Worm (Caenorhabditis elegans) whole organism, L4 larva: ENCODE data around the gene lips-17.

Experiments
- D1046.2 ChIP-seq: fragments of 200-800 bp; sonication (Bioruptor generic); IDR thresholded peaks from 2 replicates; pipeline ENCODE4 v1.3.6; 2022; ENCODE audit warnings: missing genetic modification characterization, missing compliant biosample characterization
- F10B5.3 ChIP-seq: sonication (generic microtip); optimal IDR thresholded peaks from 2 replicates; lab custom pipeline; 2016; ENCODE audit warnings: mild to moderate bottlenecking, missing genetic modification characterization, missing compliant biosample characterization
- F26F4.8 ChIP-seq: fragments of 200-800 bp; sonication (Bioruptor generic); conservative IDR thresholded peaks from 2 replicates; pipeline ENCODE4 v1.3.6; 2022; ENCODE audit warnings: missing genetic modification characterization, missing compliant biosample characterization
- F49E8.2 ChIP-seq: sonication (generic microtip); optimal IDR thresholded peaks from 2 replicates; lab custom pipeline; 2016; ENCODE audit warnings: missing compliant biosample characterization, mild to moderate bottlenecking, missing genetic modification characterization, borderline replicate concordance
- R02D3.7 ChIP-seq: fragments of 150-350 bp; sonication (generic microtip); optimal IDR thresholded peaks from 3 replicates; lab custom pipeline; 2014; ENCODE audit warnings: missing biosample characterization, missing genetic modification characterization
- T20F7.1 ChIP-seq: fragments of 200-800 bp; sonication (Bioruptor generic); optimal IDR thresholded peaks from 2 replicates; lab custom pipeline; 2018; ENCODE audit warnings: mild to moderate bottlenecking, missing genetic modification characterization, missing compliant biosample characterization
- Y75B8A.6 ChIP-seq: fragments of 200-800 bp; sonication (Bioruptor generic); IDR thresholded peaks from 2 replicates; pipeline ENCODE4 v1.3.6; 2022; ENCODE audit warnings: missing genetic modification reagents, missing genetic modification characterization, missing compliant biosample characterization
- aha-1 ChIP-seq: fragments of 150-350 bp; peaks from one replicate; lab custom pipeline; 2014; ENCODE audit warnings: missing biosample characterization, missing genetic modification characterization
- ceh-28 ChIP-seq: fragments of 150-350 bp; optimal IDR thresholded peaks from 2 replicates; lab custom pipeline; 2014; ENCODE audit warnings: missing biosample characterization, missing genetic modification reagents, missing genetic modification characterization
- ceh-62 ChIP-seq: sonication (generic microtip); optimal IDR thresholded peaks from 2 replicates; lab custom pipeline; 2017; ENCODE audit warnings: missing biosample characterization, missing genetic modification characterization
- daf-19 ChIP-seq: fragments of 200-800 bp; sonication (Bioruptor generic); conservative IDR thresholded peaks from 2 replicates; pipeline ENCODE4 v1.3.6; 2022; ENCODE audit warnings: missing genetic modification characterization, missing compliant biosample characterization
- daf-8 ChIP-seq: fragments of 200-800 bp; sonication (Bioruptor generic); IDR thresholded peaks from 2 replicates; pipeline ENCODE4 v1.3.6; 2022; ENCODE audit warnings: missing genetic modification characterization, missing compliant biosample characterization
- dmd-9 ChIP-seq: fragments of 200-800 bp; sonication (Bioruptor generic); IDR thresholded peaks from 2 replicates; pipeline ENCODE4 v1.3.6; 2022; ENCODE audit warnings: missing genetic modification reagents, missing genetic modification characterization, missing compliant biosample characterization
- dpl-1 ChIP-seq: fragments of 150-350 bp; optimal IDR thresholded peaks from 2 replicates; lab custom pipeline; 2014; ENCODE audit warnings: missing biosample characterization, missing genetic modification reagents, missing genetic modification characterization
- dve-1 ChIP-seq: sonication (generic microtip); optimal IDR thresholded peaks from 2 replicates; lab custom pipeline; 2017; ENCODE audit warnings: antibody characterized with exemption, mild to moderate bottlenecking, missing genetic modification characterization, missing compliant biosample characterization; ENCODE audit not compliant: insufficient read depth
- egl-27 ChIP-seq: sonication (generic microtip); optimal IDR thresholded peaks from 3 replicates; lab custom pipeline; 2017; ENCODE audit warnings: missing biosample characterization, missing genetic modification reagents, missing genetic modification characterization
- gei-8 ChIP-seq: fragments of 200-800 bp; sonication (Bioruptor generic); optimal IDR thresholded peaks from 2 replicates; lab custom pipeline; 2018; ENCODE audit warnings: mild to moderate bottlenecking, missing genetic modification characterization, missing compliant biosample characterization
- hlh-11 ChIP-seq: fragments of 200-800 bp; sonication (Bioruptor generic); optimal IDR thresholded peaks from 2 replicates; lab custom pipeline; 2018; ENCODE audit warnings: mild to moderate bottlenecking, missing genetic modification characterization, missing compliant biosample characterization
- hlh-30 ChIP-seq: sonication (generic microtip); optimal IDR thresholded peaks from 2 replicates; lab custom pipeline; 2017; ENCODE audit warnings: antibody characterized with exemption, mild to moderate bottlenecking, missing genetic modification characterization, missing compliant biosample characterization; ENCODE audit not compliant: insufficient read depth
- lin-13 ChIP-seq: fragments of 150-350 bp; optimal IDR thresholded peaks from 2 replicates; lab custom pipeline; 2014; ENCODE audit warnings: missing biosample characterization, missing genetic modification reagents, missing genetic modification characterization
- lin-15B ChIP-seq: fragments of 150-350 bp; sonication (generic microtip); optimal IDR thresholded peaks from 3 replicates; lab custom pipeline; 2014; ENCODE audit warnings: missing biosample characterization, missing genetic modification characterization
- lin-38 ChIP-seq: fragments of 200-800 bp; sonication (Bioruptor generic); IDR thresholded peaks from 2 replicates; pipeline ENCODE4 v1.3.6; 2022; ENCODE audit warnings: missing genetic modification reagents, missing genetic modification characterization, missing compliant biosample characterization
- lin-39 ChIP-seq: fragments of 150-350 bp; optimal IDR thresholded peaks from 2 replicates; lab custom pipeline; 2014; ENCODE audit warnings: missing biosample characterization, missing genetic modification reagents, missing genetic modification characterization
- lir-3 ChIP-seq: sonication (generic microtip); optimal IDR thresholded peaks from 2 replicates; lab custom pipeline; 2016; ENCODE audit warnings: mild to moderate bottlenecking, missing genetic modification characterization, missing compliant biosample characterization
- mxl-2 ChIP-seq: fragments of 200-800 bp; sonication (Bioruptor generic); conservative IDR thresholded peaks from 2 replicates; pipeline ENCODE4 v1.3.6; 2022; ENCODE audit warnings: missing genetic modification reagents, missing genetic modification characterization, missing compliant biosample characterization
- nhr-11 ChIP-seq: fragments of 150-350 bp; optimal IDR thresholded peaks from 2 replicates; lab custom pipeline; 2014; ENCODE audit warnings: missing biosample characterization, missing genetic modification characterization
- nhr-237 ChIP-seq: sonication (generic microtip); optimal IDR thresholded peaks from 2 replicates; lab custom pipeline; 2017; ENCODE audit warnings: missing biosample characterization, missing genetic modification characterization
- nhr-25 ChIP-seq: sonication (generic microtip); optimal IDR thresholded peaks from 2 replicates; lab custom pipeline; 2017; ENCODE audit warnings: missing genetic modification characterization, mild to moderate bottlenecking, missing compliant biosample characterization, antibody characterized with exemption, moderate library complexity, borderline replicate concordance; ENCODE audit not compliant: insufficient read depth
- pha-4 ChIP-seq, 2 experiments: fragments of 150-350 bp in 1 of 2; fragments of 200-800 bp in 1 of 2; sonication (Bioruptor generic) in 1 of 2; IDR thresholded peaks in 1 of 2; optimal IDR thresholded peaks in 1 of 2; 2 replicates each; pipeline versions ENCODE4 v1.3.6 to Lab custom; 2014 to 2022; ENCODE audit warnings: missing genetic modification characterization in 2 of 2, missing genetic modification reagents in 2 of 2, missing biosample characterization in 1 of 2, missing compliant biosample characterization in 1 of 2
- php-3 ChIP-seq: fragments of 200-800 bp; sonication (Bioruptor generic); IDR thresholded peaks from 2 replicates; pipeline ENCODE4 v1.3.6; 2022; ENCODE audit warnings: missing genetic modification reagents, missing genetic modification characterization, missing compliant biosample characterization
- pqm-1 ChIP-seq: sonication (generic microtip); optimal IDR thresholded peaks from 2 replicates; lab custom pipeline; 2017; ENCODE audit warnings: missing biosample characterization, missing genetic modification characterization
- rbr-2 ChIP-seq: sonication (generic microtip); optimal IDR thresholded peaks from 2 replicates; lab custom pipeline; 2016; ENCODE audit warnings: missing genotype, missing genetic modification characterization, missing compliant biosample characterization
- saeg-2 ChIP-seq: fragments of 200-800 bp; sonication (Bioruptor generic); IDR thresholded peaks from 2 replicates; pipeline ENCODE4 v1.3.6; 2022; ENCODE audit warnings: missing genetic modification reagents, missing genetic modification characterization, missing compliant biosample characterization
- set-16 ChIP-seq: fragments of 200-800 bp; sonication (Bioruptor generic); IDR thresholded peaks from 2 replicates; pipeline ENCODE4 v1.3.6; 2022; ENCODE audit warnings: missing genetic modification reagents, missing genetic modification characterization, missing compliant biosample characterization
- skn-1 ChIP-seq: fragments of 150-350 bp; optimal IDR thresholded peaks from 2 replicates; lab custom pipeline; 2014; ENCODE audit warnings: missing biosample characterization, missing genetic modification characterization
- spr-3 ChIP-seq: fragments of 200-800 bp; sonication (Bioruptor generic); optimal IDR thresholded peaks from 2 replicates; lab custom pipeline; 2018; ENCODE audit warnings: mild to moderate bottlenecking, missing genetic modification characterization, missing compliant biosample characterization
- unc-39 ChIP-seq: sonication (generic microtip); optimal IDR thresholded peaks from 2 replicates; lab custom pipeline; 2017; ENCODE audit warnings: missing biosample characterization, missing genetic modification characterization

The lips-17 gene

ce11 chrII:7574143-7574542 lies 33.9 kb upstream of the lips-17 start, which contains the start of gene F35D2.2:
Gene F35D2.2 (plus strand): TSS chrII:7574443.
- TF ChIP-seq pqm-1 (no peak), dpl-1 (GFP tag; lab: Kevin White, UChicago) (no peak), aha-1 (tag; lab: Kevin White, UChicago) (peak; percentile 53), F26F4.8 (no peak)
- TF ChIP-seq, all 104 proteins: peak for 1

DNA sequence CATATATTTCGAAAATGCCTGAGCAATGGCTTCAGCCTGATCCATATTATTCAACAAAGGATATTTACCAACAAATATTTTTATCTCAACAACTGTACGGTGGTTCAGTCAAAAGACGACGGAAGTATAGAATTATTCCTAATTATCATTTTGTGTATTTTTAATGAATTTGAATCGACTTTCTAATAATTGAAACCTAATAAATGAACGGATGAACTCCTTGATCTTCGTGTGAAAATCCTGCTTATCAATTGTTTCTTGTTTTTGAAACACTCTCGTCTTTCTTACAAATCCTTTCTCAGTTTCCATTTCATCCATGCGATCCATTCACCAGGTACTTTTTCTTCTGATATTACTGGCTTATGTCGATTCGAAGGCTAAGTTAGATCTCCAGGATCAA lies 32.4 kb upstream of the lips-17 start, which contains the start of gene F35D2.1:
Gene F35D2.1, plus strand, starts transcription at position 301 of the 400 bp plus-strand sequence.
- no peak for TF ChIP-seq lin-13 (GFP tag; lab: Kevin White, UChicago)
- TF ChIP-seq Y75B8A.6 (GFP tag; lab: Robert Waterston, UW), result no peak
- no peak for TF ChIP-seq mxl-2 (GFP tag; lab: Robert Waterston, UW)
- no peak for TF ChIP-seq nhr-25 (tag; lab: Kevin White, UChicago)
- TF ChIP-seq hlh-30 (tag; lab: Kevin White, UChicago), result no peak
- TF ChIP-seq egl-27 (tag; lab: Kevin White, UChicago), result no peak
- TF ChIP-seq R02D3.7 (tag; lab: Kevin White, UChicago), result no peak
- no peak for TF ChIP-seq lin-38 (GFP tag; lab: Robert Waterston, UW)
- no peak for TF ChIP-seq set-16 (GFP tag; lab: Robert Waterston, UW)
- TF ChIP-seq ceh-62 (tag; lab: Kevin White, UChicago), result no peak
- no peak for TF ChIP-seq nhr-237 (tag; lab: Kevin White, UChicago)
- no peak for TF ChIP-seq pqm-1
- no peak for TF ChIP-seq dmd-9 (GFP tag; lab: Robert Waterston, UW)
- no peak for TF ChIP-seq hlh-11 (tag; lab: Kevin White, UChicago)
- TF ChIP-seq spr-3, result no peak
- TF ChIP-seq daf-8 (GFP tag; lab: Robert Waterston, UW), result no peak
- no peak for TF ChIP-seq dve-1 (tag; lab: Kevin White, UChicago)
- TF ChIP-seq gei-8 (GFP tag; lab: Kevin White, UChicago), result no peak

DNA sequence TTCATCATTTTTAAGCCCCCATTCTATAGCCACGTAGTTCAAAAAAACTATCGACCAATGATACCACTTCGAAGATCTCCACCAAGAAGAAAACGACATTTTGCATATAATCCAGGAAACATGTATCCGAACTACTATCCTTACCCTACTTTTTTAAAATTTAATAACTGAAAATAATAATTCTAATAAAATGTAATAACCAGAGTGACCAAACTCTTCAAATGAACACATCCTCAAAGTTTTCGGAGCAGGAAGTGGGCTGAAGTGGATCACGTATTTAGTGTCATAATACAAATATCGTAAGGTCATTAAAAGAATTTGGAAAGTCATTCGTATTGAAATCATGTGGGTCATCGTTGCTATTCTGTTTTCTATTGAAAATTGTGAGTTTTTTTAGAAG lies 30.6 kb upstream of the lips-17 start, which contains the start of gene F35D2.6:
Gene F35D2.6, plus strand, starts transcription at position 301 of the 400 bp plus-strand sequence.
- TF ChIP-seq pha-4 (GFP tag; IDR thresholded peaks at IDR 0.05; lab: Robert Waterston, UW) (no peak), pha-4 (tag; optimal IDR thresholded peaks at IDR 0.05; lab: Kevin White, UChicago) (no peak), php-3 (GFP tag; lab: Robert Waterston, UW) (no peak), rbr-2 (tag; lab: Kevin White, UChicago) (no peak), daf-8 (GFP tag; lab: Robert Waterston, UW) (no peak), T20F7.1 (GFP tag; lab: Kevin White, UChicago) (no peak), lin-15B (tag; lab: Kevin White, UChicago) (no peak), ceh-28 (tag; lab: Kevin White, UChicago) (no peak), F10B5.3 (no peak), D1046.2 (GFP tag; lab: Robert Waterston, UW) (no peak), daf-19 (GFP tag; lab: Robert Waterston, UW) (no peak), F49E8.2 (tag; lab: Kevin White, UChicago) (no peak), saeg-2 (no peak), unc-39 (tag; lab: Kevin White, UChicago) (no peak), set-16 (GFP tag; lab: Robert Waterston, UW) (no peak), lir-3 (tag; lab: Kevin White, UChicago) (no peak), lin-39 (tag; lab: Kevin White, UChicago) (no peak), nhr-11 (tag; lab: Kevin White, UChicago) (no peak), skn-1 (tag; lab: Kevin White, UChicago) (no peak)
- TF ChIP-seq, all 104 proteins: peak for 0
